Worm (Caenorhabditis elegans): ENCODE measurements around the gene bath-26.

ce11 chrII:1571032-1571431 lies 29.5 kb downstream of the bath-26 start, which contains the start of gene fbxb-46:
- TF ChIP-seq jun-1 (tag; optimal IDR thresholded peaks at IDR 0.05) (no peak), lsy-2 (tag; optimal IDR thresholded peaks at IDR 0.05) (no peak), pag-3 (tag; optimal IDR thresholded peaks at IDR 0.05; ENCODE audit: borderline replicate concordance, insufficient read depth) (no peak), skn-1 (tag; optimal IDR thresholded peaks at IDR 0.05) (no peak), fkh-10 (GFP tag; optimal IDR thresholded peaks at IDR 0.05) (no peak), nhr-77 (tag; optimal IDR thresholded peaks at IDR 0.05) (no peak), unc-30 (tag; optimal IDR thresholded peaks at IDR 0.05) (no peak), efl-1 (optimal IDR thresholded peaks at IDR 0.05) (no peak), efl-1 (GFP tag; optimal IDR thresholded peaks at IDR 0.05 in 1 of 2) (no peak), mab-9 (GFP tag; IDR thresholded peaks at IDR 0.05) (no peak), ceh-88 (GFP tag; IDR thresholded peaks at IDR 0.05) (no peak), tbx-2 (tag; optimal IDR thresholded peaks at IDR 0.05) (no peak)
